Worm (Caenorhabditis elegans): ENCODE data around the gene Y50D4B.4.

Y50D4B.4 gene

DNA sequence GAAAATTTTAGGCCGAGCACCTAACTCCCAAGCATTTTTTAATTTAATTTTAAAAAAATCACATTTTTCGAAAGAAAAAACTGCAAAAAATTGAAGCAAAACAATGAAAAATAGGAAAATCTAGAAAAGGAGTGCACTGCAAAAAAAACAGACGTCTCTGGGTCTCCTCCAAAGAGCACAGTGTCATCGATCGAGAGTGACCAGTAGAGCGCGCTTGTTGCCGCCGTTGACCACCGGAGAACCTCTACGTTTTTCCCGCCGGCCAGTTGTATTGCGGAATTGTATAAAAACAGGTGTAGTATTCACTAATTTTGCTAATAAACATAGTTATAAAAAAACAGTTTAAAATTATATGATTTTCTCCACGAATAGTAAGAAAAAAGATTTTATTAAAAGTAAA is 43.1 kb upstream of the Y50D4B.4 start (continued):
- TF ChIP-seq mel-28 (tag; optimal IDR thresholded peaks at IDR 0.05; ENCODE audit: borderline replicate concordance) (no peak), tbx-9 (tag; optimal IDR thresholded peaks at IDR 0.05; ENCODE audit: borderline replicate concordance) (no peak), snpc-4 (GFP tag; optimal IDR thresholded peaks at IDR 0.05) (no peak), snpc-4 (tag; optimal IDR thresholded peaks at IDR 0.05) (no peak)

DNA sequence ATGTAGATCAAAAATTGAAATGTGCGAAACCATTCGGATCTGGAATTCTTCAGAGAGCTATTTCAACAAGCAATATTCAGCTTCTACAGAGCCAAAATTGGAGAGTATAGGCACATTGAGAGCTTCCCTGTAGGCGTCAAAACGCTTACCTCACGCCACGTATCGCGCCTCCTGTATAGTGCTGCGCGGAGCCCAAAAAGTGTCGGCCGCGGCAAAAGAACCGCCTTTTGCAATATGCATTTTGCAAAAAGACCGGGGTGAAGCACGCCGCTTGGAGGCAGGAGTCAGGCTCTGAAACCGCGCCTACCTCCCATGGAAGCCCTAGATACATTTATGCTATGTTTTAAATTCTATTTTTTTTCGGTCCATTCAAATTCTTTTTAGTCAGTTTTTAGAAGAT is 40.8 kb upstream of the Y50D4B.4 start:
- TF ChIP-seq hmg-1.2 (GFP tag; IDR thresholded peaks at IDR 0.05) (peak; percentile 53), snpc-4 (GFP tag; optimal IDR thresholded peaks at IDR 0.05) (peak; percentile 33), snpc-4 (tag; optimal IDR thresholded peaks at IDR 0.05) (peak in 2 of 4 experiments; percentile 81 to 85), lir-1 (GFP tag; conservative IDR thresholded peaks at IDR 0.05) (no peak), xnd-1 (tag; optimal IDR thresholded peaks at IDR 0.05) (no peak), B0261.1 (tag; optimal IDR thresholded peaks at IDR 0.05) (no peak), lin-40 (tag; optimal IDR thresholded peaks at IDR 0.05) (no peak), cebp-1 (GFP tag; IDR thresholded peaks at IDR 0.05) (no peak), cebp-1 (tag; optimal IDR thresholded peaks at IDR 0.05) (no peak), lsy-27 (tag; optimal IDR thresholded peaks at IDR 0.05; ENCODE audit: borderline replicate concordance, insufficient read depth) (no peak), mcd-1 (GFP tag; IDR thresholded peaks at IDR 0.05) (no peak), aptf-3 (GFP tag; IDR thresholded peaks at IDR 0.05) (no peak), D2030.7 (GFP tag; IDR thresholded peaks at IDR 0.05) (no peak), snpc-1.1 (tag; optimal IDR thresholded peaks at IDR 0.05; ENCODE audit: insufficient read depth) (peak; percentile 63), ceh-58 (GFP tag; IDR thresholded peaks at IDR 0.05) (no peak)

DNA sequence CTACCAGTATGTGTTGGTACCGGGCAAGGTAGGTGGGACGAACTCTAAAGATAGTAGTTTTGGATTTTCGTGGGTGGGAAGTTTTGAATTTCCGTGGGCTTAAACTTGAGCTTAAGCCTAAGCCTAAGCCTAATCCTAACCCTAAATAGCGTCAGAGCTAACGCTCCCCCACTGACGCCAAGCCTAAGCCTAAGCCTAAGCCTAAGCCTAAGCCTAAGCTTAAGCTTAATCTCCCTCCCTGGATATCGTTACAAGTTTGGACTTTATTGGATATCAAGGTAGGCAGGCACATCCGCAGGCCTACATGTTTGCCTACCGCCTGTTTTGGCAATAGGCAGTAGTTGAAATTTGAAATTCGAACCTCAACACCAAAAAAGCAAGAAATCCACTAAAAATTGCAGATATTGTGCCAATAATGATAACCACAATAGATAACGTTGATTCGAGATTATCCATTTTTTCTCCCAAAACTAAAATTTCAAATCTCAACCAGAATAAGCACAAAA is 39.8 kb upstream of the Y50D4B.4 start, which contains the start of gene K10C9.4:
K10C9.4 (minus strand) TSS at position 456 of the 506 bp plus-strand sequence.
- TF ChIP-seq hsf-1 (GFP tag; IDR thresholded peaks at IDR 0.05) (no peak), B0019.2 (GFP tag; conservative IDR thresholded peaks at IDR 0.05) (no peak), ceh-91 (GFP tag; IDR thresholded peaks at IDR 0.05) (no peak), aptf-3 (GFP tag; IDR thresholded peaks at IDR 0.05) (no peak), athp-1 (tag; optimal IDR thresholded peaks at IDR 0.05) (no peak), tbp1 (GFP tag; optimal IDR thresholded peaks at IDR 0.05) (no peak), K12H6.12 (tag; optimal IDR thresholded peaks at IDR 0.05) (no peak), K11D2.4 (GFP tag; IDR thresholded peaks at IDR 0.05) (no peak), Y53G8AR.9 (GFP tag; conservative IDR thresholded peaks at IDR 0.05) (no peak), nfya-2 (GFP tag; IDR thresholded peaks at IDR 0.05) (no peak), ccch-3 (GFP tag; optimal IDR thresholded peaks at IDR 0.05) (no peak), rpc-1 (optimal IDR thresholded peaks at IDR 0.05) (no peak), rpc-1 (tag; optimal IDR thresholded peaks at IDR 0.05) (no peak), rec-8 (tag; optimal IDR thresholded peaks at IDR 0.05) (no peak), snpc-4 (GFP tag; optimal IDR thresholded peaks at IDR 0.05) (no peak), snpc-4 (tag; optimal IDR thresholded peaks at IDR 0.05) (no peak), tbx-9 (tag; optimal IDR thresholded peaks at IDR 0.05; ENCODE audit: borderline replicate concordance) (no peak), F55B11.4 (tag; optimal IDR thresholded peaks at IDR 0.05; ENCODE audit: borderline replicate concordance, insufficient read depth) (no peak), C06A6.2 (GFP tag; conservative IDR thresholded peaks at IDR 0.05) (no peak), snpc-3.4 (tag; optimal IDR thresholded peaks at IDR 0.05) (no peak), sdz-38 (tag; optimal IDR thresholded peaks at IDR 0.05) (no peak), him-1 (tag; optimal IDR thresholded peaks at IDR 0.05) (no peak)

All from whole organism, young adult.